Fruit fly (Drosophila melanogaster) whole organism, embryonic: ENCODE measurements around the gene htk.

ENCODE experiments used
- Atf-2 ChIP-seq: fragments of 200-800 bp; sonication (Bioruptor generic); optimal IDR thresholded peaks from 2 replicates; lab custom pipeline; 2016; ENCODE audit warnings: missing biosample characterization, missing genetic modification characterization
- CG10543 ChIP-seq: fragments of 200-800 bp; sonication (Bioruptor generic); optimal IDR thresholded peaks from 3 replicates; lab custom pipeline; 2017; ENCODE audit warnings: missing biosample characterization, mild to moderate bottlenecking, missing genetic modification characterization, moderate library complexity
- CG11560 ChIP-seq: fragments of 200-800 bp; sonication (Bioruptor generic); IDR thresholded peaks from 3 replicates; pipeline ENCODE4 v1.3.6; 2022; ENCODE audit warnings: missing biosample characterization, missing genetic modification characterization
- CG12071 ChIP-seq: fragments of 200-800 bp; sonication (Bioruptor generic); optimal IDR thresholded peaks from 3 replicates; lab custom pipeline; 2018; ENCODE audit warnings: missing biosample characterization, mild to moderate bottlenecking, missing genetic modification characterization
- CG13624 ChIP-seq: fragments of 200-800 bp; sonication (Bioruptor generic); optimal IDR thresholded peaks from 2 replicates; lab custom pipeline; 2016; ENCODE audit warnings: missing biosample characterization, missing genetic modification characterization
- CG14441 ChIP-seq: fragments of 200-800 bp; sonication (Bioruptor generic); IDR thresholded peaks from 2 replicates; pipeline ENCODE4 v1.3.6; 2022; ENCODE audit warnings: missing biosample characterization, missing genetic modification characterization
- CG1603 ChIP-seq: fragments of 200-800 bp; sonication (Bioruptor generic); optimal IDR thresholded peaks from 2 replicates; lab custom pipeline; 2019; ENCODE audit warnings: missing biosample characterization, mild to moderate bottlenecking, missing genetic modification characterization, moderate library complexity
- CG16813 ChIP-seq: fragments of 200-800 bp; sonication (Bioruptor generic); IDR thresholded peaks from 3 replicates; pipeline ENCODE4 v1.3.6; 2022; ENCODE audit warnings: missing biosample characterization, missing genetic modification characterization; ENCODE audit not compliant: partially characterized antibody
- CG17186 ChIP-seq: fragments of 200-800 bp; sonication (Bioruptor generic); optimal IDR thresholded peaks from 3 replicates; lab custom pipeline; 2017; ENCODE audit warnings: missing biosample characterization, missing genetic modification reagents, missing genetic modification characterization
- CG18599 ChIP-seq: fragments of 200-800 bp; sonication (Bioruptor generic); optimal IDR thresholded peaks from 3 replicates; lab custom pipeline; 2017; ENCODE audit warnings: missing biosample characterization, missing genetic modification characterization, mild to moderate bottlenecking, moderate library complexity, missing genetic modification reagents
- CG2202 ChIP-seq: fragments of 200-800 bp; sonication (Bioruptor generic); optimal IDR thresholded peaks from 2 replicates; lab custom pipeline; 2018; ENCODE audit warnings: missing biosample characterization, mild to moderate bottlenecking, missing genetic modification characterization
- CG3163 ChIP-seq: fragments of 200-800 bp; sonication (Bioruptor generic); optimal IDR thresholded peaks from 3 replicates; lab custom pipeline; 2016; ENCODE audit warnings: missing biosample characterization, missing genetic modification characterization
- CG43689 ChIP-seq: fragments of 200-800 bp; sonication (Bioruptor generic); IDR thresholded peaks from 2 replicates; pipeline ENCODE4 v1.3.6; 2022; ENCODE audit warnings: missing biosample characterization, missing genetic modification characterization
- CG4707 ChIP-seq: fragments of 200-800 bp; sonication (Bioruptor generic); optimal IDR thresholded peaks from 2 replicates; lab custom pipeline; 2018; ENCODE audit warnings: missing biosample characterization, mild to moderate bottlenecking, missing genetic modification characterization, moderate library complexity
- CG5953 ChIP-seq: fragments of 200-800 bp; sonication (Bioruptor generic); IDR thresholded peaks from 2 replicates; pipeline ENCODE4 v1.3.6; 2022; ENCODE audit warnings: missing biosample characterization, missing genetic modification characterization
- CG6813 ChIP-seq: fragments of 200-800 bp; sonication (Bioruptor generic); optimal IDR thresholded peaks from 2 replicates; lab custom pipeline; 2017; ENCODE audit warnings: missing biosample characterization, missing genetic modification characterization, mild to moderate bottlenecking, moderate library complexity, missing genetic modification reagents
- CG7271 ChIP-seq: fragments of 200-800 bp; sonication (Bioruptor generic); optimal IDR thresholded peaks from 2 replicates; lab custom pipeline; 2018; ENCODE audit warnings: missing biosample characterization, mild to moderate bottlenecking, missing genetic modification characterization, moderate library complexity
- CG7987 ChIP-seq: fragments of 200-800 bp; sonication (Bioruptor generic); optimal IDR thresholded peaks from 2 replicates; lab custom pipeline; 2018; ENCODE audit warnings: missing biosample characterization, mild to moderate bottlenecking, missing genetic modification characterization, moderate library complexity
- CG8765 ChIP-seq: fragments of 200-800 bp; sonication (Bioruptor generic); IDR thresholded peaks from 2 replicates; pipeline ENCODE4 v1.3.6; 2022; ENCODE audit warnings: missing biosample characterization, missing genetic modification characterization
- Dll ChIP-seq: fragments of 200-800 bp; sonication (Bioruptor generic); IDR thresholded peaks from 4 replicates; pipeline ENCODE4 v1.3.6; 2022; ENCODE audit warnings: missing biosample characterization, missing genetic modification characterization; ENCODE audit not compliant: partially characterized antibody
- Doc2 ChIP-seq: fragments of 200-800 bp; sonication (Bioruptor generic); IDR thresholded peaks from 2 replicates; pipeline ENCODE4 v1.3.6; 2022; ENCODE audit warnings: missing biosample characterization, missing genetic modification characterization
- E2f2 ChIP-seq: fragments of 200-800 bp; sonication (Bioruptor generic); IDR thresholded peaks from 2 replicates; pipeline ENCODE4 v1.3.6; 2022; ENCODE audit warnings: missing biosample characterization, missing genetic modification characterization
- H2.0 ChIP-seq: fragments of 200-800 bp; sonication (Bioruptor generic); IDR thresholded peaks from 2 replicates; pipeline ENCODE4 v1.3.6; 2022; ENCODE audit warnings: missing biosample characterization, missing genetic modification characterization
- Hand ChIP-seq: fragments of 200-800 bp; sonication (Bioruptor generic); optimal IDR thresholded peaks from 2 replicates; lab custom pipeline; 2017; ENCODE audit warnings: mild to moderate bottlenecking, missing biosample characterization, missing genetic modification reagents, missing genetic modification characterization
- Med ChIP-seq: fragments of 200-800 bp; sonication (Bioruptor generic); peaks from one replicate; lab custom pipeline; 2016; ENCODE audit warnings: missing biosample characterization, missing genetic modification characterization, mild to moderate bottlenecking, inconsistent platforms, moderate library complexity
- Nf-YB ChIP-seq: fragments of 200-800 bp; sonication (Bioruptor generic); optimal IDR thresholded peaks from 3 replicates; lab custom pipeline; 2019; ENCODE audit warnings: missing biosample characterization, mild to moderate bottlenecking, missing genetic modification characterization, moderate library complexity
- Optix ChIP-seq: fragments of 200-800 bp; sonication (Bioruptor generic); IDR thresholded peaks from 3 replicates; pipeline ENCODE4 v1.3.6; 2022; ENCODE audit warnings: missing biosample characterization, missing genetic modification characterization
- PHDP ChIP-seq: fragments of 200-800 bp; sonication (Bioruptor generic); optimal IDR thresholded peaks from 3 replicates; lab custom pipeline; 2018; ENCODE audit warnings: missing biosample characterization, mild to moderate bottlenecking, missing genetic modification characterization, moderate library complexity
- Ravus ChIP-seq: fragments of 200-800 bp; sonication (Bioruptor generic); IDR thresholded peaks from 2 replicates; pipeline ENCODE4 v1.3.6; 2022; ENCODE audit warnings: missing biosample characterization, missing genetic modification characterization
- Sin3A ChIP-seq: fragments of >200 bp; optimal IDR thresholded peaks from 2 replicates; lab custom pipeline; 2018
- Six4 ChIP-seq: fragments of 200-800 bp; sonication (Bioruptor generic); optimal IDR thresholded peaks from 2 replicates; lab custom pipeline; 2016; ENCODE audit warnings: missing biosample characterization, missing genetic modification characterization
- Ssrp ChIP-seq: fragments of 200-800 bp; sonication (Bioruptor generic); optimal IDR thresholded peaks from 2 replicates; lab custom pipeline; 2018; ENCODE audit warnings: missing biosample characterization, mild to moderate bottlenecking, missing genetic modification characterization, moderate library complexity
- Stat92E ChIP-seq, 3 experiments: fragments of >200 bp in 2 of 3; fragments of 200-800 bp in 1 of 3; sonication (Bioruptor generic) in 1 of 3; optimal IDR thresholded peaks; 2 replicates each; lab custom pipeline; 2017 to 2019; ENCODE audit warnings: missing biosample characterization in 3 of 3, missing genetic modification characterization in 3 of 3, mild to moderate bottlenecking in 1 of 3, moderate library complexity in 1 of 3
- ase ChIP-seq: fragments of 200-800 bp; sonication (Bioruptor generic); IDR thresholded peaks from 3 replicates; pipeline ENCODE4 v1.3.6; 2022; ENCODE audit warnings: missing biosample characterization, missing genetic modification characterization
- bsh ChIP-seq, 2 experiments: fragments of 200-800 bp; sonication (Bioruptor generic); optimal IDR thresholded peaks; 2 replicates each; lab custom pipeline; 2017 to 2018; ENCODE audit warnings: mild to moderate bottlenecking in 2 of 2, missing biosample characterization in 2 of 2, missing genetic modification characterization in 2 of 2, moderate library complexity in 1 of 2
- cato ChIP-seq: fragments of 200-800 bp; sonication (Bioruptor generic); optimal IDR thresholded peaks from 2 replicates; lab custom pipeline; 2016; ENCODE audit warnings: missing biosample characterization, missing genetic modification characterization, borderline replicate concordance
- chif ChIP-seq, 2 experiments: fragments of 200-800 bp; sonication (Bioruptor generic); optimal IDR thresholded peaks; 3 replicates each; lab custom pipeline; 2016; ENCODE audit warnings: missing biosample characterization in 2 of 2, missing genetic modification characterization in 2 of 2
- dpn ChIP-seq, 2 experiments: fragments of 200-800 bp; sonication (Bioruptor generic); optimal IDR thresholded peaks; 3 replicates each; lab custom pipeline; 2016; ENCODE audit warnings: missing biosample characterization in 2 of 2, missing genetic modification characterization in 2 of 2
- dysf ChIP-seq: fragments of 200-800 bp; sonication (Bioruptor generic); IDR thresholded peaks from 3 replicates; pipeline ENCODE4 v1.3.6; 2022; ENCODE audit warnings: missing biosample characterization, missing genetic modification characterization
- fd96Cb ChIP-seq: fragments of 200-800 bp; sonication (Bioruptor generic); optimal IDR thresholded peaks from 2 replicates; lab custom pipeline; 2018; ENCODE audit warnings: missing biosample characterization, mild to moderate bottlenecking, missing genetic modification characterization, moderate library complexity
- fru ChIP-seq: fragments of >200 bp; optimal IDR thresholded peaks from 2 replicates; lab custom pipeline; 2017
- gfzf ChIP-seq: fragments of 200-800 bp; sonication (Bioruptor generic); optimal IDR thresholded peaks from 2 replicates; lab custom pipeline; 2016; ENCODE audit warnings: missing biosample characterization, mild to moderate bottlenecking, missing genetic modification characterization, moderate library complexity
- hb ChIP-seq: fragments of 200-800 bp; sonication (Bioruptor generic); IDR thresholded peaks from 3 replicates; pipeline ENCODE4 v1.3.6; 2022; ENCODE audit warnings: missing biosample characterization, missing genetic modification characterization; ENCODE audit not compliant: partially characterized antibody
- lola ChIP-seq, 3 experiments: fragments of >200 bp in 2 of 3; fragments of 200-800 bp in 1 of 3; sonication (Bioruptor generic) in 1 of 3; optimal IDR thresholded peaks; 2 replicates each; lab custom pipeline; 2017 to 2019; ENCODE audit warnings: missing biosample characterization in 3 of 3, missing genetic modification characterization in 3 of 3, mild to moderate bottlenecking in 1 of 3, moderate library complexity in 1 of 3
- pum ChIP-seq: fragments of 200-800 bp; sonication (Bioruptor generic); optimal IDR thresholded peaks from 2 replicates; lab custom pipeline; 2016; ENCODE audit warnings: missing biosample characterization, missing genetic modification characterization
- stwl ChIP-seq: fragments of 200-800 bp; sonication (Bioruptor generic); optimal IDR thresholded peaks from 3 replicates; lab custom pipeline; 2018; ENCODE audit warnings: missing biosample characterization, mild to moderate bottlenecking, missing genetic modification characterization, moderate library complexity
- usp ChIP-seq: fragments of >200 bp; optimal IDR thresholded peaks from 2 replicates; lab custom pipeline; 2017; ENCODE audit warnings: missing biosample characterization, missing genetic modification characterization
- zfh2 ChIP-seq: fragments of 200-800 bp; sonication (Bioruptor generic); optimal IDR thresholded peaks from 2 replicates; lab custom pipeline; 2016; ENCODE audit warnings: missing biosample characterization, missing genetic modification characterization

htk gene

dm6 chrX:18848338-18849021 is 5.0 kb downstream of the htk start, which contains the start of gene shop (continued):
- TF ChIP-seq Atf-2 (GFP tag; lab: Kevin White, UChicago): peak; percentile 61
- TF ChIP-seq CG8765 (GFP tag; lab: Robert Waterston, UW): no peak
- peak in 1 of 3 experiments; percentile 34 for TF ChIP-seq Stat92E (GFP tag; optimal IDR thresholded peaks at IDR 0.05; lab: Kevin White, UChicago)
- no peak for TF ChIP-seq fru
- TF ChIP-seq dysf: peak; percentile 89
- peak; percentile 90 for TF ChIP-seq Med (GFP tag; lab: Kevin White, UChicago)
- TF ChIP-seq CG13624 (GFP tag; lab: Kevin White, UChicago): peak; percentile 64
- TF ChIP-seq CG17186 (GFP tag; lab: Kevin White, UChicago): peak; percentile 22
- peak; percentile 73 for TF ChIP-seq CG1603 (tag; lab: Kevin White, UChicago)
- no peak for TF ChIP-seq stwl (tag; lab: Kevin White, UChicago)
- TF ChIP-seq Ssrp (tag; lab: Kevin White, UChicago): peak; percentile 87
- TF ChIP-seq hb (GFP tag; lab: Robert Waterston, UW): no peak
- no peak; the same call in none of the 2 replicates for TF ChIP-seq E2f2 (GFP tag; lab: Robert Waterston, UW)
- peak; percentile 34 to 79 for TF ChIP-seq chif (GFP tag; optimal IDR thresholded peaks at IDR 0.05; lab: Kevin White, UChicago)
- peak; percentile 58 for TF ChIP-seq CG12071 (GFP tag; lab: Kevin White, UChicago)
- TF ChIP-seq CG6813 (GFP tag; lab: Kevin White, UChicago): peak; percentile 55
- peak; percentile 64 for TF ChIP-seq CG4707 (GFP tag; lab: Kevin White, UChicago)
- peak; percentile 86 for TF ChIP-seq CG18599 (GFP tag; lab: Kevin White, UChicago)
- peak; percentile 86 for TF ChIP-seq fd96Cb
- TF ChIP-seq CG16813 (GFP tag; lab: Robert Waterston, UW): peak; percentile 46; the same call in 2 of the 3 replicates
- TF ChIP-seq dpn (GFP tag; optimal IDR thresholded peaks at IDR 0.05; lab: Kevin White, UChicago): peak; percentile 73 to 92
- 0 out of 2 replicates have a peak, but pooled peaks have one; percentile 38 for TF ChIP-seq CG5953
- peak; percentile 89 for TF ChIP-seq CG10543 (GFP tag; lab: Kevin White, UChicago)
- peak; percentile 85 for TF ChIP-seq PHDP (tag; lab: Kevin White, UChicago)
- TF ChIP-seq gfzf: no peak
- TF ChIP-seq Dll (GFP tag; lab: Robert Waterston, UW): peak; percentile 59; the same call in 2 of the 4 replicates
- peak; percentile 75 for TF ChIP-seq cato (GFP tag; lab: Kevin White, UChicago)
- TF ChIP-seq CG43689 (GFP tag; lab: Robert Waterston, UW): 0 out of 2 replicates have a peak, but pooled peaks have one; percentile 36
- peak; percentile 80 for TF ChIP-seq Six4 (GFP tag; lab: Kevin White, UChicago)
- TF ChIP-seq Doc2 (GFP tag; lab: Robert Waterston, UW): no peak
- peak; percentile 33; the same call in 1 of the 2 replicates for TF ChIP-seq Ravus (GFP tag; lab: Robert Waterston, UW)
- no peak for TF ChIP-seq usp (GFP tag; lab: Kevin White, UChicago)
- TF ChIP-seq zfh2: peak; percentile 81
- peak; percentile 72 for TF ChIP-seq Nf-YB (GFP tag; lab: Kevin White, UChicago)
- no peak; the same call in 2 of the 3 replicates for TF ChIP-seq Optix (GFP tag; lab: Robert Waterston, UW)
- TF ChIP-seq CG11560: 0 out of 3 replicates have a peak, but pooled peaks have one; percentile 29
- peak; percentile 57; the same call in 1 of the 2 replicates for TF ChIP-seq CG14441 (GFP tag; lab: Robert Waterston, UW)
- peak; percentile 63 for TF ChIP-seq H2.0
- TF ChIP-seq CG3163 (GFP tag; lab: Kevin White, UChicago): peak; percentile 26
- TF ChIP-seq bsh (GFP tag; optimal IDR thresholded peaks at IDR 0.05; lab: Kevin White, UChicago): peak; percentile 78 to 81
- peak; percentile 55 for TF ChIP-seq CG7987 (GFP tag; lab: Kevin White, UChicago)
- peak; percentile 67 for TF ChIP-seq CG2202
- peak in 1 of 3 experiments; percentile 82 for TF ChIP-seq lola (GFP tag; optimal IDR thresholded peaks at IDR 0.05; lab: Kevin White, UChicago)
- peak; percentile 71; the same call in 1 of the 3 replicates for TF ChIP-seq ase (GFP tag; lab: Robert Waterston, UW)
- TF ChIP-seq CG7271: peak; percentile 4
- no peak for TF ChIP-seq Sin3A (lab: Kevin White, UChicago)
- peak; percentile 83 for TF ChIP-seq Hand (GFP tag; lab: Kevin White, UChicago)
- peak; percentile 64 for TF ChIP-seq pum (GFP tag; lab: Kevin White, UChicago)
